Worm (Caenorhabditis elegans): ENCODE measurements around the gene ZK353.10.

ce11 chrIII:8356407-8356881, 37.8 kb downstream of the ZK353.10 start:
- TF ChIP-seq alr-1 (tag; optimal IDR thresholded peaks at IDR 0.05) (no peak), nhr-129 (tag; optimal IDR thresholded peaks at IDR 0.05) (peak; percentile 92), unc-39 (tag; optimal IDR thresholded peaks at IDR 0.05) (no peak), nhr-77 (tag; optimal IDR thresholded peaks at IDR 0.05) (no peak), mdl-1 (tag; optimal IDR thresholded peaks at IDR 0.05) (peak in 1 of 2 experiments; percentile 57), aly-2 (tag; optimal IDR thresholded peaks at IDR 0.05) (no peak), zag-1 (tag; optimal IDR thresholded peaks at IDR 0.05) (peak; percentile 51), elt-3 (tag; optimal IDR thresholded peaks at IDR 0.05) (no peak), lin-13 (GFP tag; optimal IDR thresholded peaks at IDR 0.05) (peak; percentile 71), lin-11 (tag; optimal IDR thresholded peaks at IDR 0.05) (peak; percentile 28), crh-2 (tag; optimal IDR thresholded peaks at IDR 0.05) (peak; percentile 91), ama-1 (optimal IDR thresholded peaks at IDR 0.05) (no peak), nhr-11 (tag; optimal IDR thresholded peaks at IDR 0.05) (no peak)

Measured in whole organism, L2 larva.